Fruit fly (Drosophila melanogaster): ENCODE measurements around the gene Ubr3.
A peak's percentile ranks its signal among the peaks of the same experiment; 100 is the strongest.

The Ubr3 gene

dm6 chrX:7968215-7968799 lies 32.6 kb downstream of the Ubr3 start, which contains the start of gene sws (continued):
- TF ChIP-seq Mrtf (GFP tag; IDR thresholded peaks at IDR 0.05) (no peak), Hr39 (optimal IDR thresholded peaks at IDR 0.05) (no peak), prd (optimal IDR thresholded peaks at IDR 0.05) (no peak), prd (GFP tag; IDR thresholded peaks at IDR 0.05) (0 out of 3 replicates have a peak, but pooled peaks have one; percentile 19), CG1602 (GFP tag; optimal IDR thresholded peaks at IDR 0.05) (peak; percentile 28), ind (GFP tag; optimal IDR thresholded peaks at IDR 0.05) (peak; percentile 27), Bgb (GFP tag; IDR thresholded peaks at IDR 0.05; ENCODE audit: partially characterized antibody) (peak; percentile 74), Gsc (GFP tag; IDR thresholded peaks at IDR 0.05) (no peak), crol (GFP tag; IDR thresholded peaks at IDR 0.05) (no peak), Fer1 (GFP tag; optimal IDR thresholded peaks at IDR 0.05) (peak; percentile 4), CG13296 (GFP tag; optimal IDR thresholded peaks at IDR 0.05) (peak; percentile 30), Scr (GFP tag; IDR thresholded peaks at IDR 0.05; ENCODE audit: partially characterized antibody) (peak; percentile 66), CG11696 (GFP tag; IDR thresholded peaks at IDR 0.05) (no peak), gem (tag; optimal IDR thresholded peaks at IDR 0.05) (peak; percentile 71), wor (GFP tag; IDR thresholded peaks at IDR 0.05) (no peak), BtbVII (GFP tag; optimal IDR thresholded peaks at IDR 0.05) (peak; percentile 8), croc (GFP tag; conservative IDR thresholded peaks at IDR 0.05) (no peak), hbn (GFP tag; IDR thresholded peaks at IDR 0.05; ENCODE audit: partially characterized antibody) (peak; percentile 35; the same call in 1 of the 2 replicates), ewg (GFP tag; optimal IDR thresholded peaks at IDR 0.05) (no peak), da (GFP tag; optimal IDR thresholded peaks at IDR 0.05) (no peak), CG13424 (tag; optimal IDR thresholded peaks at IDR 0.05) (peak; percentile 55), gcm (GFP tag; optimal IDR thresholded peaks at IDR 0.05) (no peak), CG9215 (GFP tag; IDR thresholded peaks at IDR 0.05) (no peak), CG15011 (GFP tag; optimal IDR thresholded peaks at IDR 0.05) (no peak), CG9437 (GFP tag; optimal IDR thresholded peaks at IDR 0.05) (peak; percentile 28), CG3847 (GFP tag; IDR thresholded peaks at IDR 0.05) (no peak; the same call in 1 of the 2 replicates), Lim3 (GFP tag; IDR thresholded peaks at IDR 0.05) (no peak), vvl (GFP tag; IDR thresholded peaks at IDR 0.05) (no peak; the same call in 1 of the 2 replicates), Six4 (GFP tag; optimal IDR thresholded peaks at IDR 0.05) (peak; percentile 29), az2 (GFP tag; optimal IDR thresholded peaks at IDR 0.05) (no peak), CG31224 (GFP tag; IDR thresholded peaks at IDR 0.05) (no peak), zfh2 (GFP tag; optimal IDR thresholded peaks at IDR 0.05) (no peak), p53 (GFP tag; optimal IDR thresholded peaks at IDR 0.05) (no peak), luna (GFP tag; optimal IDR thresholded peaks at IDR 0.05) (no peak), E2f2 (GFP tag; IDR thresholded peaks at IDR 0.05) (0 out of 2 replicates have a peak, but pooled peaks have one; percentile 17), Med (GFP tag) (no peak), Kr (GFP tag; optimal IDR thresholded peaks at IDR 0.05) (no peak), sim (GFP tag; IDR thresholded peaks at IDR 0.05) (no peak), Poxn (GFP tag; IDR thresholded peaks at IDR 0.05) (no peak), dmrt11E (tag; optimal IDR thresholded peaks at IDR 0.05) (peak; percentile 27), Rx (GFP tag; IDR thresholded peaks at IDR 0.05) (no peak), ken (GFP tag; IDR thresholded peaks at IDR 0.05) (no peak), vfl (GFP tag; optimal IDR thresholded peaks at IDR 0.05) (no peak), cas (GFP tag; IDR thresholded peaks at IDR 0.05) (no peak), cad (GFP tag; optimal IDR thresholded peaks at IDR 0.05) (no peak), CG6272 (GFP tag; IDR thresholded peaks at IDR 0.05) (no peak), zen (tag; optimal IDR thresholded peaks at IDR 0.05) (no peak), CG12299 (tag; optimal IDR thresholded peaks at IDR 0.05) (no peak), CG14667 (GFP tag; IDR thresholded peaks at IDR 0.05) (no peak), MTF-1 (GFP tag; optimal IDR thresholded peaks at IDR 0.05; ENCODE audit: borderline replicate concordance) (no peak), Mad (GFP tag; optimal IDR thresholded peaks at IDR 0.05) (no peak), CTCF (GFP tag; optimal IDR thresholded peaks at IDR 0.05) (no peak), dpn (GFP tag; optimal IDR thresholded peaks at IDR 0.05) (peak in 1 of 2 experiments; percentile 30)

All from whole organism, embryonic.